Fruit fly (Drosophila melanogaster) whole organism, prepupa: Measurements from ENCODE around the gene Nct.

ENCODE experiments used
- Blimp-1 ChIP-seq: fragments of 200-800 bp; sonication (Bioruptor generic); optimal IDR thresholded peaks from 3 replicates; lab custom pipeline; 2017; ENCODE audit warnings: missing biosample characterization, missing genetic modification characterization, mild to moderate bottlenecking, moderate library complexity, missing genetic modification reagents
- CG10631 ChIP-seq: fragments of 200-800 bp; sonication (Bioruptor generic); optimal IDR thresholded peaks from 2 replicates; lab custom pipeline; 2016; ENCODE audit warnings: missing biosample characterization, missing genetic modification characterization
- CG10669 ChIP-seq: fragments of 200-800 bp; sonication (Bioruptor generic); optimal IDR thresholded peaks from 3 replicates; lab custom pipeline; 2018; ENCODE audit warnings: missing biosample characterization, mild to moderate bottlenecking, missing genetic modification characterization, moderate library complexity
- CG11294 ChIP-seq: fragments of 200-800 bp; sonication (Bioruptor generic); IDR thresholded peaks from 2 replicates; pipeline ENCODE4 v1.3.6; 2022; ENCODE audit warnings: missing biosample characterization, missing genetic modification characterization
- CG11902 ChIP-seq: fragments of 200-800 bp; sonication (Bioruptor generic); optimal IDR thresholded peaks from 3 replicates; lab custom pipeline; 2016; ENCODE audit warnings: missing biosample characterization, missing genetic modification characterization
- CG15336 ChIP-seq: fragments of 200-800 bp; sonication (Bioruptor generic); IDR thresholded peaks from 2 replicates; pipeline ENCODE4 v1.3.6; 2022; ENCODE audit warnings: missing biosample characterization, missing genetic modification characterization
- CG16779 ChIP-seq: fragments of 200-800 bp; sonication (Bioruptor generic); optimal IDR thresholded peaks from 3 replicates; lab custom pipeline; 2017; ENCODE audit warnings: missing biosample characterization, mild to moderate bottlenecking, missing genetic modification characterization
- CG31627 ChIP-seq: fragments of 200-800 bp; sonication (Bioruptor generic); optimal IDR thresholded peaks from 3 replicates; lab custom pipeline; 2016; ENCODE audit warnings: missing biosample characterization, missing genetic modification characterization
- CG32006 ChIP-seq: fragments of 200-800 bp; sonication (Bioruptor generic); optimal IDR thresholded peaks from 3 replicates; lab custom pipeline; 2017; ENCODE audit warnings: missing biosample characterization, mild to moderate bottlenecking, missing genetic modification characterization
- CG34406 ChIP-seq: fragments of 200-800 bp; sonication (Bioruptor generic); optimal IDR thresholded peaks from 3 replicates; lab custom pipeline; 2016; ENCODE audit warnings: missing biosample characterization, missing genetic modification characterization
- CG4318 ChIP-seq: fragments of 200-800 bp; sonication (Bioruptor generic); optimal IDR thresholded peaks from 3 replicates; lab custom pipeline; 2017; ENCODE audit warnings: missing biosample characterization, mild to moderate bottlenecking, missing genetic modification characterization
- CG6276 ChIP-seq: fragments of 200-800 bp; sonication (Bioruptor generic); optimal IDR thresholded peaks from 2 replicates; lab custom pipeline; 2017; ENCODE audit warnings: missing biosample characterization, mild to moderate bottlenecking, missing genetic modification characterization
- CG6808 ChIP-seq: fragments of 200-800 bp; sonication (Bioruptor generic); optimal IDR thresholded peaks from 3 replicates; lab custom pipeline; 2017; ENCODE audit warnings: missing biosample characterization, missing genetic modification characterization, mild to moderate bottlenecking, moderate library complexity, missing genetic modification reagents
- CG7368 ChIP-seq: fragments of 200-800 bp; sonication (Bioruptor generic); optimal IDR thresholded peaks from 3 replicates; lab custom pipeline; 2016; ENCODE audit warnings: missing biosample characterization, missing genetic modification characterization
- CG8632 ChIP-seq: fragments of 200-800 bp; sonication (Bioruptor generic); optimal IDR thresholded peaks from 3 replicates; lab custom pipeline; 2016; ENCODE audit warnings: missing biosample characterization, missing genetic modification characterization
- CG9139 ChIP-seq: fragments of 200-800 bp; sonication (Bioruptor generic); optimal IDR thresholded peaks from 3 replicates; lab custom pipeline; 2017; ENCODE audit warnings: missing biosample characterization, mild to moderate bottlenecking, missing genetic modification characterization
- Eip75B ChIP-seq: fragments of 200-800 bp; sonication (Bioruptor generic); optimal IDR thresholded peaks from 3 replicates; lab custom pipeline; 2016; ENCODE audit warnings: missing biosample characterization, missing genetic modification characterization
- Eip78C ChIP-seq: fragments of 200-800 bp; sonication (Bioruptor generic); peaks from one replicate; lab custom pipeline; 2016; ENCODE audit warnings: missing biosample characterization, missing genetic modification characterization
- Eip93F ChIP-seq: fragments of 200-800 bp; sonication (Bioruptor generic); optimal IDR thresholded peaks from 2 replicates; lab custom pipeline; 2016; ENCODE audit warnings: missing biosample characterization, mild to moderate bottlenecking, missing genetic modification characterization
- Ets96B ChIP-seq: fragments of 200-800 bp; optimal IDR thresholded peaks from 2 replicates; lab custom pipeline; 2019; ENCODE audit warnings: missing biosample characterization, mild to moderate bottlenecking, missing genetic modification characterization, moderate library complexity
- Hr38 ChIP-seq: sonication (Bioruptor generic); optimal IDR thresholded peaks from 2 replicates; lab custom pipeline; 2016; ENCODE audit warnings: missing biosample characterization, missing genetic modification characterization
- Smox ChIP-seq: fragments of 200-800 bp; sonication (Bioruptor generic); optimal IDR thresholded peaks from 3 replicates; lab custom pipeline; 2016; ENCODE audit warnings: missing biosample characterization, missing genetic modification characterization
- Sox14 ChIP-seq: fragments of 200-800 bp; sonication (Bioruptor generic); optimal IDR thresholded peaks from 3 replicates; lab custom pipeline; 2016; ENCODE audit warnings: missing biosample characterization, missing genetic modification characterization
- Sox15 ChIP-seq: fragments of 200-800 bp; sonication (Bioruptor generic); optimal IDR thresholded peaks from 3 replicates; lab custom pipeline; 2016; ENCODE audit warnings: missing biosample characterization, missing genetic modification characterization
- acj6 ChIP-seq: fragments of 200-800 bp; sonication (Bioruptor generic); optimal IDR thresholded peaks from 3 replicates; lab custom pipeline; 2016; ENCODE audit warnings: missing biosample characterization, missing genetic modification characterization
- dsx ChIP-seq: fragments of 200-800 bp; optimal IDR thresholded peaks from 3 replicates; lab custom pipeline; 2019; ENCODE audit warnings: missing biosample characterization, mild to moderate bottlenecking, missing genetic modification characterization, moderate library complexity; ENCODE audit not compliant: poor library complexity, severe bottlenecking
- eg ChIP-seq: fragments of 200-800 bp; sonication (Bioruptor generic); IDR thresholded peaks from 3 replicates; pipeline ENCODE4 v1.3.6; 2022; ENCODE audit warnings: missing biosample characterization, missing genetic modification characterization
- fd59A ChIP-seq: fragments of 200-800 bp; sonication (Bioruptor generic); optimal IDR thresholded peaks from 2 replicates; lab custom pipeline; 2017; ENCODE audit warnings: missing biosample characterization, mild to moderate bottlenecking, missing genetic modification characterization, missing genetic modification reagents
- fd85E ChIP-seq: fragments of 200-800 bp; sonication (Bioruptor generic); optimal IDR thresholded peaks from 3 replicates; lab custom pipeline; 2016; ENCODE audit warnings: missing biosample characterization, missing genetic modification characterization
- fkh ChIP-seq: fragments of 200-800 bp; sonication (Bioruptor generic); optimal IDR thresholded peaks from 3 replicates; lab custom pipeline; 2017; ENCODE audit warnings: missing biosample characterization, mild to moderate bottlenecking, missing genetic modification characterization, moderate library complexity
- lz ChIP-seq: fragments of 200-800 bp; sonication (Bioruptor generic); optimal IDR thresholded peaks from 3 replicates; lab custom pipeline; 2016; ENCODE audit warnings: missing biosample characterization, missing genetic modification characterization
- salr ChIP-seq, 2 experiments: fragments of 200-800 bp; sonication (Bioruptor generic); optimal IDR thresholded peaks; 3 replicates each; lab custom pipeline; 2016 to 2018; ENCODE audit warnings: missing biosample characterization in 2 of 2, missing genetic modification characterization in 2 of 2, mild to moderate bottlenecking in 1 of 2
- spab ChIP-seq: fragments of 200-800 bp; sonication (Bioruptor generic); optimal IDR thresholded peaks from 2 replicates; lab custom pipeline; 2017; ENCODE audit warnings: missing biosample characterization, mild to moderate bottlenecking, missing genetic modification characterization, missing genetic modification reagents
- svp ChIP-seq: fragments of 200-800 bp; sonication (Bioruptor generic); peaks from one replicate; lab custom pipeline; 2016; ENCODE audit warnings: missing biosample characterization, missing genetic modification characterization
- topi ChIP-seq: fragments of 200-800 bp; sonication (Bioruptor generic); optimal IDR thresholded peaks from 3 replicates; lab custom pipeline; 2016; ENCODE audit warnings: missing biosample characterization, missing genetic modification characterization
- vri ChIP-seq: fragments of 200-800 bp; sonication (Bioruptor generic); optimal IDR thresholded peaks from 3 replicates; lab custom pipeline; 2016; ENCODE audit warnings: missing biosample characterization, mild to moderate bottlenecking, missing genetic modification characterization

Gene Nct

DNA sequence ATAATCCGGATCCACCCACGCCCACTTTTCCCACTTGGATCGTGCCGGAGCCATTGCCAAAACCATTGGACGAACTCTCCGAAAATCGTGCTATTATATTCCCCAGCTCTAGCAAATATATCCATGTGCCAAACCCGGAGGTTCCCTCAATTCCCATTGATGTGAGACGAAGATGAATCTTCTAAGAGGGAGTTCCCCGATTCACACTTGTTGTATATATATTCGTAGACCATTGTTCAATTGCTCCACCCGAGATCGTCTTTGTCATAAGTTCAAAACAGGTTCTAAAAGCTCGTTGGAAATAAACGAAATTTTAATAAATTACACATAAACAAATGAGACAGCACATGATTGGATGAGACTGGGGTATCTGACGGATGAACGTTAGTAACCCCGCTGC is 12.5 kb downstream of the Nct start:
- TF ChIP-seq eg (GFP tag; lab: Robert Waterston, UW) (no peak), Sox15 (GFP tag; lab: Kevin White, UChicago) (no peak), CG16779 (tag; lab: Kevin White, UChicago) (no peak), fkh (GFP tag; lab: Kevin White, UChicago) (no peak), salr (GFP tag; optimal IDR thresholded peaks at IDR 0.05; lab: Kevin White, UChicago) (no peak), CG6808 (GFP tag; lab: Kevin White, UChicago) (no peak), Blimp-1 (no peak), CG4318 (GFP tag; lab: Kevin White, UChicago) (no peak), fd59A (no peak), CG6276 (GFP tag; lab: Kevin White, UChicago) (no peak)

DNA sequence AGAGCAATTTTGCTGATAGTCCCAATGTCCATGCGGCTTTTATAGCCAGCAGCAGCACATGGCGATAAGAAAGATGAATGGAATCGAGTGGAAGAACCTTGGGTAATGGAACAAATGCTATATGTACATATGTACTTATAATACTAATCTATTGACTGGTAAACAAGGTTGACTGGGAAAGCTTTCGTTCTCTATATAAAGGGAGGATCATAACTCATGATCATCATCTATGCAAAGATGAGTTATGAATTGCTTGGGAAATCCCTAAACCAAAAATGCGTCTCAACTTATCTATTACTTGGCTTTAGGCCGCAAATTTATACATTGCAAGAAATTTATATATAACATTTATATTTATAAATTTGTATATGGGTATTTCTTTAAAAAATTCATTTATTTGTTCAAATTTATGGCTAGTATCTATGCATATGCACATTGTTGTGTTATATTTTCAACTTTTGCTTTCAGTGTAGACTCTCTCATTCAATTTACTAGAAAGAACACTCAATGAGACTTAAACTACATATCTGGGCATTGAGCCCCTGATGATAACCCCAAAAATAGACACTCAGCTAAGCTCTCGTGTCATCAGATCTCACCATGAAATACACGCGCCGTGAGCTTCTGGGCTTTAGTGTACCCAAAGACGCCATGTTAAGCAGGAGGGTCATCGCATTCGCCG is 13.5 kb downstream of the Nct start, which contains the start of the genes Srg1 and Elal:
Srg1 (minus strand) TSS at position 14 of the 682 bp plus-strand sequence.
Elal (plus strand) TSS at position 632 of the 682 bp plus-strand sequence.
- TF ChIP-seq lz: no peak
- TF ChIP-seq CG10631 (GFP tag; lab: Kevin White, UChicago): no peak
- no peak for TF ChIP-seq CG8632 (GFP tag; lab: Kevin White, UChicago)
- no peak for TF ChIP-seq CG6276 (GFP tag; lab: Kevin White, UChicago)
- no peak for TF ChIP-seq spab (GFP tag; lab: Kevin White, UChicago)
- peak; percentile 18 for TF ChIP-seq Ets96B (tag; lab: Kevin White, UChicago)
- TF ChIP-seq Sox14 (GFP tag; lab: Kevin White, UChicago): no peak
- TF ChIP-seq CG15336 (GFP tag; lab: Robert Waterston, UW): peak; percentile 12; the same call in 1 of the 2 replicates
- 0 out of 3 replicates have a peak, but pooled peaks have one; percentile 29 for TF ChIP-seq eg (GFP tag; lab: Robert Waterston, UW)
- TF ChIP-seq vri (GFP tag; lab: Kevin White, UChicago): no peak
- TF ChIP-seq svp (GFP tag; lab: Kevin White, UChicago): peak; percentile 65
- peak; percentile 57 for TF ChIP-seq Eip78C (GFP tag; lab: Kevin White, UChicago)
- no peak for TF ChIP-seq acj6
- TF ChIP-seq Hr38: no peak
- TF ChIP-seq fd59A: no peak
- no peak for TF ChIP-seq Eip75B (GFP tag; lab: Kevin White, UChicago)

DNA sequence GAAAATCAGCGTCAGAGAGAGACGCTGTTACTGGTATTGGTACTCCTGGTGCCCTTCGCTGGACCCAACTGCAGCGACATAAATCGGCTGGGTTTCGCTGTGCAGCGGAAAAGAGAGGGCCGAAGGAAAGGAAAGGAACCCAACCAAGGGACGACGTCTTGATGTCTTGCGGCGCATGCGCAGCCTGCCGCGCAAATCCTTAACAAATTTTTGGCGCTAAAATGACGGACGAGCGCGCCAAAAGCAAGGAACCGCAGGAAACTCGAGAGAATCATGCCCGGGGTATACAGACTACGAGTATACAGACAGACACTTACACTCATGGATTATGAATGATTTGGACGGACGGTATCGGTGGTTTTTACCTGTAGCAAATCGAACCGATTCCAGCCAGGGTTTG is 15.6 kb downstream of the Nct start:
- TF ChIP-seq CG11902 (GFP tag; lab: Kevin White, UChicago) (no peak), fkh (GFP tag; lab: Kevin White, UChicago) (no peak), CG32006 (GFP tag; lab: Kevin White, UChicago) (no peak), CG34406 (no peak), CG9139 (GFP tag; lab: Kevin White, UChicago) (no peak), CG6276 (GFP tag; lab: Kevin White, UChicago) (no peak), CG7368 (GFP tag; lab: Kevin White, UChicago) (no peak), Hr38 (no peak), CG6808 (GFP tag; lab: Kevin White, UChicago) (no peak), Eip93F (no peak), CG31627 (GFP tag; lab: Kevin White, UChicago) (no peak), fd59A (no peak), topi (GFP tag; lab: Kevin White, UChicago) (no peak), dsx (GFP tag; lab: Kevin White, UChicago) (no peak), CG11294 (GFP tag; lab: Robert Waterston, UW) (no peak), CG10669 (GFP tag; lab: Kevin White, UChicago) (no peak), fd85E (GFP tag; lab: Kevin White, UChicago) (no peak), Smox (GFP tag; lab: Kevin White, UChicago) (no peak)
